Fruit fly (Drosophila melanogaster): Measurements from ENCODE around the gene CalpC.

Gene CalpC

DNA sequence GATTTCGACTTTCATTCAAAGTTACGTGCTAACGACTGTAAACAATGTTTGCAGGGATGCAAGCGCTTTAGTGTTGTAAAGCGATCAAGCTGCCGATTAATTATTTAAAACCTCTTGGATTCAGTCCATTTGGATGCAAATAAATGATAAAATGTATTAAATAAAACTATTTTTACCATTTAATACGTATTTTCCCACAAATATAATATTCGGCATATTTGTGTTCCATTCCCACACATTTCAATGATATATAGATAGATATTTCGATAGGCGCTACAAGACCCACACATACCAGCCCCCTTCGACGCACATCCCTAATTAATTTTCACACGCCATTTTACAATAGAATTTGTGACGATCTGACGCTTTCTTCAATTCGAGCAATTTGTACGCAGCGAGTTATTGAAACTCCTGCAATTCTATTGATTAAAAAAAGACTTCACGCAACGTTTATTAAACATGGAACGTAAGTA lies 37.0 kb upstream of the CalpC start, which contains the start of the genes CG32576 and caz (continued):
- TF ChIP-seq CHES-1-like (GFP tag; optimal IDR thresholded peaks at IDR 0.05) (no peak), Dip2 (GFP tag; IDR thresholded peaks at IDR 0.05) (no peak), run (tag; optimal IDR thresholded peaks at IDR 0.05) (no peak), sim (GFP tag; IDR thresholded peaks at IDR 0.05) (no peak), ash1 (GFP tag; optimal IDR thresholded peaks at IDR 0.05) (no peak), CG14710 (tag; optimal IDR thresholded peaks at IDR 0.05) (peak; percentile 81), CG1024 (GFP tag; IDR thresholded peaks at IDR 0.05) (no peak), CG10274 (GFP tag; optimal IDR thresholded peaks at IDR 0.05) (no peak), Abd-B (GFP tag; optimal IDR thresholded peaks at IDR 0.05) (no peak), CG12942 (GFP tag; optimal IDR thresholded peaks at IDR 0.05) (no peak), Sox102F (GFP tag; optimal IDR thresholded peaks at IDR 0.05) (no peak), odd (GFP tag; optimal IDR thresholded peaks at IDR 0.05) (no peak), nerfin-1 (tag; optimal IDR thresholded peaks at IDR 0.05) (peak; percentile 35), CG8281 (tag; optimal IDR thresholded peaks at IDR 0.05) (no peak), Aef1 (GFP tag; IDR thresholded peaks at IDR 0.05) (no peak), insv (GFP tag; optimal IDR thresholded peaks at IDR 0.05) (no peak), CG17568 (GFP tag; optimal IDR thresholded peaks at IDR 0.05) (peak; percentile 27), kah (GFP tag; optimal IDR thresholded peaks at IDR 0.05) (no peak), CG8478 (optimal IDR thresholded peaks at IDR 0.05) (no peak), trh (GFP tag; optimal IDR thresholded peaks at IDR 0.05) (no peak), CG34422 (GFP tag; IDR thresholded peaks at IDR 0.05) (0 out of 3 replicates have a peak, but pooled peaks have one; percentile 9), gce (GFP tag; IDR thresholded peaks at IDR 0.05) (no peak), CG16779 (GFP tag; IDR thresholded peaks at IDR 0.05) (no peak), eve (GFP tag; optimal IDR thresholded peaks at IDR 0.05) (peak in 1 of 2 experiments; percentile 82), ato (GFP tag; IDR thresholded peaks at IDR 0.05; ENCODE audit: partially characterized antibody) (no peak), bowl (GFP tag; IDR thresholded peaks at IDR 0.05) (no peak), Mes4 (GFP tag; optimal IDR thresholded peaks at IDR 0.05) (no peak), CG11085 (GFP tag; IDR thresholded peaks at IDR 0.05) (no peak), twi (tag; optimal IDR thresholded peaks at IDR 0.05) (peak; percentile 22), CTCF (GFP tag; optimal IDR thresholded peaks at IDR 0.05) (peak; percentile 47), CG7745 (tag; optimal IDR thresholded peaks at IDR 0.05) (no peak), Mad (GFP tag; optimal IDR thresholded peaks at IDR 0.05) (no peak), CG4328 (GFP tag; optimal IDR thresholded peaks at IDR 0.05) (no peak), CG4820 (GFP tag; optimal IDR thresholded peaks at IDR 0.05) (peak; percentile 18), CG12659 (GFP tag; optimal IDR thresholded peaks at IDR 0.05) (peak; percentile 83), CG2129 (GFP tag; IDR thresholded peaks at IDR 0.05; ENCODE audit: partially characterized antibody) (peak; percentile 39; the same call in 1 of the 2 replicates), dan (GFP tag; IDR thresholded peaks at IDR 0.05) (no peak), CG4282 (GFP tag; optimal IDR thresholded peaks at IDR 0.05) (no peak), Pdp1 (GFP tag; optimal IDR thresholded peaks at IDR 0.05) (peak in 1 of 2 experiments; percentile 12), fru (optimal IDR thresholded peaks at IDR 0.05) (no peak), CG10366 (GFP tag; IDR thresholded peaks at IDR 0.05) (no peak), sug (tag; optimal IDR thresholded peaks at IDR 0.05) (peak; percentile 65), sqz (GFP tag; optimal IDR thresholded peaks at IDR 0.05) (no peak), caup (GFP tag; optimal IDR thresholded peaks at IDR 0.05; ENCODE audit: severe bottlenecking) (peak; percentile 37), vnd (GFP tag; IDR thresholded peaks at IDR 0.05; ENCODE audit: partially characterized antibody) (peak; percentile 56; the same call in 2 of the 3 replicates), Lpt (GFP tag; optimal IDR thresholded peaks at IDR 0.05) (no peak), sna (GFP tag; IDR thresholded peaks at IDR 0.05; ENCODE audit: partially characterized antibody) (peak; percentile 56; the same call in 1 of the 2 replicates), C15 (GFP tag; IDR thresholded peaks at IDR 0.05) (no peak), Awh (GFP tag; IDR thresholded peaks at IDR 0.05) (no peak), Dfd (GFP tag; optimal IDR thresholded peaks at IDR 0.05) (no peak), cas (GFP tag; IDR thresholded peaks at IDR 0.05) (no peak), CG31441 (GFP tag; IDR thresholded peaks at IDR 0.05) (no peak; the same call in none of the 2 replicates)
